Worm (Caenorhabditis elegans): ENCODE measurements around the gene swsn-4.

Gene swsn-4

ce11 chrIV:11146962-11147470 lies 21.2 kb downstream of the swsn-4 start, which contains the start of gene pigq-1 (continued):
- TF ChIP-seq bed-2 (GFP tag; IDR thresholded peaks at IDR 0.05) (no peak), ceh-27 (GFP tag; optimal IDR thresholded peaks at IDR 0.05) (no peak), ztf-22 (GFP tag; optimal IDR thresholded peaks at IDR 0.05) (no peak), C17E4.6 (GFP tag; IDR thresholded peaks at IDR 0.05) (0 out of 2 replicates have a peak, but pooled peaks have one; percentile 6), atf-7 (tag; optimal IDR thresholded peaks at IDR 0.05) (peak; percentile 71), D2030.7 (GFP tag; IDR thresholded peaks at IDR 0.05) (0 out of 2 replicates have a peak, but pooled peaks have one; percentile 19), sea-2 (GFP tag; IDR thresholded peaks at IDR 0.05) (no peak), nhr-27 (tag; optimal IDR thresholded peaks at IDR 0.05) (peak; percentile 30), B0035.1 (tag; optimal IDR thresholded peaks at IDR 0.05) (peak; percentile 74), ceh-79 (tag; optimal IDR thresholded peaks at IDR 0.05) (no peak), ztf-6 (GFP tag; IDR thresholded peaks at IDR 0.05) (no peak), lin-26 (GFP tag; IDR thresholded peaks at IDR 0.05) (peak; percentile 63), snpc-3.4 (tag; optimal IDR thresholded peaks at IDR 0.05) (peak; percentile 68), tbx-9 (tag; optimal IDR thresholded peaks at IDR 0.05; ENCODE audit: borderline replicate concordance) (no peak), efl-1 (GFP tag; optimal IDR thresholded peaks at IDR 0.05) (no peak), tbp1 (GFP tag; optimal IDR thresholded peaks at IDR 0.05) (peak; percentile 34), ztf-28 (GFP tag; IDR thresholded peaks at IDR 0.05) (no peak), ama-1 (optimal IDR thresholded peaks at IDR 0.05) (peak; percentile 90), ama-1 (GFP tag; optimal IDR thresholded peaks at IDR 0.05) (no peak), F33H1.4 (GFP tag; IDR thresholded peaks at IDR 0.05) (no peak), let-526 (GFP tag; IDR thresholded peaks at IDR 0.05) (no peak), chd-7 (tag; optimal IDR thresholded peaks at IDR 0.05) (peak; percentile 52), hmg-1.2 (GFP tag; IDR thresholded peaks at IDR 0.05) (no peak), athp-1 (tag; optimal IDR thresholded peaks at IDR 0.05) (peak; percentile 52), repo-1 (tag; optimal IDR thresholded peaks at IDR 0.05) (peak; percentile 78), attf-3 (GFP tag; conservative IDR thresholded peaks at IDR 0.05) (no peak), F55B11.4 (tag; optimal IDR thresholded peaks at IDR 0.05; ENCODE audit: borderline replicate concordance, insufficient read depth) (no peak), C06A6.2 (GFP tag; conservative IDR thresholded peaks at IDR 0.05) (no peak), madf-10 (tag; optimal IDR thresholded peaks at IDR 0.05) (peak; percentile 33), F23B12.7 (tag; optimal IDR thresholded peaks at IDR 0.05; ENCODE audit: insufficient read depth) (no peak), aptf-2 (GFP tag; conservative IDR thresholded peaks at IDR 0.05) (no peak), sdz-38 (tag; optimal IDR thresholded peaks at IDR 0.05) (no peak), rcor-1 (GFP tag; IDR thresholded peaks at IDR 0.05) (no peak), let-607 (tag; optimal IDR thresholded peaks at IDR 0.05) (peak in 1 of 2 experiments; percentile 34), tlf-1 (GFP tag; optimal IDR thresholded peaks at IDR 0.05) (peak; percentile 80), unc-130 (GFP tag; optimal IDR thresholded peaks at IDR 0.05) (peak; percentile 12), K12H6.12 (tag; optimal IDR thresholded peaks at IDR 0.05) (no peak), snpc-4 (GFP tag; optimal IDR thresholded peaks at IDR 0.05) (no peak), snpc-4 (tag; optimal IDR thresholded peaks at IDR 0.05) (peak in 2 of 4 experiments; percentile 47 to 48), ztf-25 (GFP tag; IDR thresholded peaks at IDR 0.05) (no peak), lag-1 (GFP tag; IDR thresholded peaks at IDR 0.05) (no peak), rec-8 (tag; optimal IDR thresholded peaks at IDR 0.05) (peak; percentile 19 to 39), hlh-12 (tag; optimal IDR thresholded peaks at IDR 0.05) (no peak), lin-54 (GFP tag; optimal IDR thresholded peaks at IDR 0.05) (no peak), madf-3 (GFP tag; IDR thresholded peaks at IDR 0.05) (no peak)
